Fruit fly (Drosophila melanogaster) whole organism, adult: Measurements from ENCODE around the gene klu.

Experiments used
- CG11617 ChIP-seq: fragments of 200-800 bp; sonication (Bioruptor generic); optimal IDR thresholded peaks from 2 replicates; lab custom pipeline; 2017; ENCODE audit warnings: mild to moderate bottlenecking, missing biosample characterization, missing genetic modification reagents, missing genetic modification characterization
- CG12768 ChIP-seq: fragments of 200-800 bp; sonication (Bioruptor generic); optimal IDR thresholded peaks from 2 replicates; lab custom pipeline; 2017; ENCODE audit warnings: missing biosample characterization, missing genetic modification characterization, mild to moderate bottlenecking, moderate library complexity, missing genetic modification reagents
- CG14711 ChIP-seq: fragments of 200-800 bp; sonication (Bioruptor generic); optimal IDR thresholded peaks from 2 replicates; lab custom pipeline; 2018; ENCODE audit warnings: missing biosample characterization, mild to moderate bottlenecking, missing genetic modification characterization, moderate library complexity
- CG33017 ChIP-seq: fragments of 200-800 bp; sonication (Bioruptor generic); optimal IDR thresholded peaks from 2 replicates; lab custom pipeline; 2018; ENCODE audit warnings: missing biosample characterization, mild to moderate bottlenecking, missing genetic modification characterization, moderate library complexity
- CG5204 ChIP-seq: fragments of 200-800 bp; sonication (Bioruptor generic); optimal IDR thresholded peaks from 2 replicates; lab custom pipeline; 2016; ENCODE audit warnings: missing biosample characterization, missing genetic modification characterization
- CG7101 ChIP-seq: fragments of 200-800 bp; sonication (Bioruptor generic); optimal IDR thresholded peaks from 2 replicates; lab custom pipeline; 2018; ENCODE audit warnings: missing biosample characterization, mild to moderate bottlenecking, missing genetic modification characterization, moderate library complexity
- Clk ChIP-seq: fragments of 200-800 bp; sonication (Bioruptor generic); optimal IDR thresholded peaks from 2 replicates; lab custom pipeline; 2017; ENCODE audit warnings: missing biosample characterization, missing genetic modification characterization
- Crg-1 ChIP-seq: fragments of 200-800 bp; sonication (Bioruptor generic); optimal IDR thresholded peaks from 2 replicates; lab custom pipeline; 2016; ENCODE audit warnings: missing biosample characterization, missing genetic modification characterization
- Hr96 ChIP-seq: fragments of 200-800 bp; sonication (Bioruptor generic); optimal IDR thresholded peaks from 2 replicates; lab custom pipeline; 2016; ENCODE audit warnings: missing biosample characterization, missing genetic modification characterization
- Mnt ChIP-seq: fragments of 200-800 bp; sonication (Bioruptor generic); optimal IDR thresholded peaks from 2 replicates; lab custom pipeline; 2016; ENCODE audit warnings: missing biosample characterization, mild to moderate bottlenecking, missing genetic modification characterization
- bab1 ChIP-seq: fragments of 200-800 bp; sonication (Bioruptor generic); optimal IDR thresholded peaks from 3 replicates; lab custom pipeline; 2019; ENCODE audit warnings: missing biosample characterization, mild to moderate bottlenecking, missing genetic modification characterization, moderate library complexity
- cic ChIP-seq: fragments of 200-800 bp; sonication (Bioruptor generic); optimal IDR thresholded peaks from 2 replicates; lab custom pipeline; 2017; ENCODE audit warnings: missing biosample characterization, mild to moderate bottlenecking, missing genetic modification characterization, moderate library complexity
- cnc ChIP-seq, 2 experiments: fragments of >200 bp; optimal IDR thresholded peaks; 2 replicates each; lab custom pipeline; 2017
- kay ChIP-seq: fragments of 200-800 bp; sonication (Bioruptor generic); peaks from one replicate; lab custom pipeline; 2016; ENCODE audit warnings: missing biosample characterization, missing genetic modification characterization, borderline replicate concordance
- ovo ChIP-seq: fragments of 200-800 bp; sonication (Bioruptor generic); optimal IDR thresholded peaks from 2 replicates; lab custom pipeline; 2016; ENCODE audit warnings: missing biosample characterization, missing genetic modification characterization
- pad ChIP-seq: fragments of 200-800 bp; sonication (Bioruptor generic); optimal IDR thresholded peaks from 3 replicates; lab custom pipeline; 2017; ENCODE audit warnings: missing biosample characterization, missing genetic modification characterization, mild to moderate bottlenecking, moderate library complexity, missing genetic modification reagents
- tj ChIP-seq: fragments of 200-800 bp; sonication (Bioruptor generic); optimal IDR thresholded peaks from 3 replicates; lab custom pipeline; 2017; ENCODE audit warnings: missing biosample characterization, mild to moderate bottlenecking, missing genetic modification characterization, moderate library complexity
- toe ChIP-seq: fragments of 200-800 bp; sonication (Bioruptor generic); optimal IDR thresholded peaks from 2 replicates; lab custom pipeline; 2016; ENCODE audit warnings: missing biosample characterization, missing genetic modification characterization

Gene klu

DNA sequence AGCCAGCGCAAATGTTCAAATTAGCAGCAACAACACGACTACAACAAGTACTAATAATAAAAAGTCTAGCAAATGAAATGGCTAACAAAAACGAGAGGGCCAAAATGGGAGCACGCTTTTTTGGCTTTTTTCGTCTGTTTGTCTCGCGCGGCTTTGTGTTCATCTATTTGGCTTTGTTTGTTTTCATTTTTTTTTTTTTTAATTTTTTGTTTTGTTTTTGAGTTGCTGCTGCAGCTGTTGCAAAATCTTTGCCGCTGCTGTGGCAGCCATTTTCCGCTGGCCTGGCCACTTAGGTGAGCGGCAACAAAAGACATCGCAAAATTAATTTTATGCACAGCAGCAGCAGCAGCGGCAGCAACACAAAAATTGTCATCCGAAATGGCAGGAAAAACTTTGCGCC, 70.9 kb downstream of the klu start:
- no peak for TF ChIP-seq cnc (optimal IDR thresholded peaks at IDR 0.05; lab: Kevin White, UChicago)
- no peak for TF ChIP-seq cic (GFP tag; lab: Kevin White, UChicago)
- TF ChIP-seq CG12768 (GFP tag; lab: Kevin White, UChicago), result no peak
- TF ChIP-seq toe (GFP tag; lab: Kevin White, UChicago), result no peak
- no peak for TF ChIP-seq CG33017 (tag; lab: Kevin White, UChicago)

DNA sequence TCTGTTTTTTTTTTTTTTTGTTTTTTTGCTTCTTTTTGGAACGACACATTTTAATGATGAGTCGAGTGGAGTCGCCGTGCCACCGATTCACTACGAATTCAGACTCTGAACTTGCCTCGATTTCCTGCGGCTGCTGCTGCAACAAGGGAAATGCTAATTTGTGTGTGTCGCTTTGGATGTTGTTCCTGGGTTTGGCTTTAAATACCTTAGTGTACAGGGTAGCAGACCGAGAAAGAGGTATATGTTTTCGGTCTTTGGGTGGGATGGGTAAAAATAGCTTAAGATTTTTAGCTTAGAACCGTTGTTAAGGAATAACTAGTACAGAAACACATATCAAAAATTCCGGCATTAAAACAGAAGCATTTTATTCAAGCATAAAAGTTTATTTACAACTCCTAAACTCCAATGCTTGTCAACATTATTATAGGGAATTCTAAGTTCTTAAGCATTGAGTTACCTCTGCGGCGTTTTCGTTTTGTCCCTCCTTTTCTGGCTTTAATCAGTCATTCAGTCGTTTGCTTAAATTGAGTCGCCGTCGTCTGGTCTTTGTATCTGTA, 73.9 kb downstream of the klu start:
- TF ChIP-seq bab1 (GFP tag; lab: Kevin White, UChicago) (no peak), cnc (optimal IDR thresholded peaks at IDR 0.05; lab: Kevin White, UChicago) (no peak), Hr96 (GFP tag; lab: Kevin White, UChicago) (no peak), CG12768 (GFP tag; lab: Kevin White, UChicago) (no peak), Crg-1 (GFP tag; lab: Kevin White, UChicago) (no peak), Clk (no peak), CG11617 (GFP tag; lab: Kevin White, UChicago) (no peak), CG33017 (tag; lab: Kevin White, UChicago) (no peak), pad (no peak), CG7101 (tag; lab: Kevin White, UChicago) (no peak), kay (GFP tag; lab: Kevin White, UChicago) (no peak), tj (GFP tag; lab: Kevin White, UChicago) (no peak)

DNA sequence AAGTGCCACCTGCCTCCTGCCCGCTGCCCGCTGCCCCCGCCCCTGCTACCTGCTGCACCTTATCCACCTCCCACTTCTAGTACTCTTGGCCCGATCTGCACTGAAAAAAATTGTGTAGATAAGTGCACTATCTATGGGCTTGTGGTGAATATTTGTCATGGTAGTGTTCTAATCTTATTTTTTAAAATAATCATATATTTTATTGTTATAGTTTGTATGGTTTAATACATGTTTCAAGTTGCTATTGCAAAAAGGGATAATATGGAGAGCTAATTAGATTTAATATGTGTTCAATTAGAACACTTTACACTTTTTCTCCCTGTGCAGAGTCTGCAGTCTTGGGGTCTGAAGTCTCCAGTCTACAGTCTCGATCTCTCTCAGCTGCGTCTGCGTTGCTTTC, 77.6 kb downstream of the klu start:
- no peak for TF ChIP-seq kay (GFP tag; lab: Kevin White, UChicago)
- no peak for TF ChIP-seq CG33017 (tag; lab: Kevin White, UChicago)
- TF ChIP-seq tj (GFP tag; lab: Kevin White, UChicago), result no peak
- TF ChIP-seq Mnt (GFP tag; lab: Kevin White, UChicago), result no peak
- no peak for TF ChIP-seq ovo (GFP tag; lab: Kevin White, UChicago)
- TF ChIP-seq Crg-1 (GFP tag; lab: Kevin White, UChicago), result no peak
- no peak for TF ChIP-seq CG11617 (GFP tag; lab: Kevin White, UChicago)
- no peak for TF ChIP-seq Hr96 (GFP tag; lab: Kevin White, UChicago)
- no peak for TF ChIP-seq bab1 (GFP tag; lab: Kevin White, UChicago)
- no peak for TF ChIP-seq cnc (optimal IDR thresholded peaks at IDR 0.05; lab: Kevin White, UChicago)
- TF ChIP-seq CG14711 (tag; lab: Kevin White, UChicago), result no peak
- TF ChIP-seq cic (GFP tag; lab: Kevin White, UChicago), result no peak
- TF ChIP-seq CG12768 (GFP tag; lab: Kevin White, UChicago), result no peak
- no peak for TF ChIP-seq pad
- TF ChIP-seq CG5204 (GFP tag; lab: Kevin White, UChicago), result no peak
- no peak for TF ChIP-seq CG7101 (tag; lab: Kevin White, UChicago)
